Fruit fly (Drosophila melanogaster) whole organism, wandering third instar larva: ENCODE results near the gene dmrt99B.

Experiments
- Abd-B ChIP-seq: fragments of >200 bp; optimal IDR thresholded peaks from 2 replicates; lab custom pipeline; 2017; ENCODE audit warnings: missing biosample characterization, missing genetic modification characterization
- CG32264 ChIP-seq: fragments of 200-800 bp; sonication (Bioruptor generic); optimal IDR thresholded peaks from 2 replicates; lab custom pipeline; 2016; ENCODE audit warnings: missing biosample characterization, missing genetic modification characterization
- CG9705 ChIP-seq: fragments of 200-800 bp; sonication (Bioruptor generic); optimal IDR thresholded peaks from 2 replicates; lab custom pipeline; 2018; ENCODE audit warnings: missing biosample characterization, mild to moderate bottlenecking, missing genetic modification characterization
- CrebA ChIP-seq: fragments of 200-800 bp; sonication (Bioruptor generic); optimal IDR thresholded peaks from 2 replicates; lab custom pipeline; 2016; ENCODE audit warnings: missing biosample characterization, mild to moderate bottlenecking, missing genetic modification characterization, borderline replicate concordance
- Dfd ChIP-seq: fragments of >200 bp; optimal IDR thresholded peaks from 2 replicates; lab custom pipeline; 2017; ENCODE audit warnings: missing biosample characterization, missing genetic modification characterization
- Dif ChIP-seq: fragments of 200-275, 200-300 bp; sonication (Bioruptor generic); optimal IDR thresholded peaks from 2 replicates; lab custom pipeline; 2018; ENCODE audit warnings: missing biosample characterization, missing genetic modification characterization; ENCODE audit not compliant: partially characterized antibody
- GATAd ChIP-seq: sonication (Bioruptor generic); optimal IDR thresholded peaks from 2 replicates; lab custom pipeline; 2016; ENCODE audit warnings: missing biosample characterization, missing genetic modification characterization
- HLH106 ChIP-seq: fragments of 200-800 bp; optimal IDR thresholded peaks from 3 replicates; lab custom pipeline; 2019; ENCODE audit warnings: missing biosample characterization, mild to moderate bottlenecking, missing genetic modification characterization, moderate library complexity
- Hnf4 ChIP-seq: fragments of 200-800 bp; sonication (Bioruptor generic); optimal IDR thresholded peaks from 2 replicates; lab custom pipeline; 2016; ENCODE audit warnings: missing biosample characterization, mild to moderate bottlenecking, missing genetic modification characterization
- Hr78 ChIP-seq: fragments of >200 bp; optimal IDR thresholded peaks from 2 replicates; lab custom pipeline; 2017; ENCODE audit warnings: missing biosample characterization, missing genetic modification characterization
- Hr83 ChIP-seq: fragments of 200-300 bp; sonication (Bioruptor generic); optimal IDR thresholded peaks from 2 replicates; lab custom pipeline; 2016; ENCODE audit warnings: missing biosample characterization, mild to moderate bottlenecking, missing genetic modification characterization, moderate library complexity; ENCODE audit not compliant: poor library complexity, severe bottlenecking
- Jra ChIP-seq: sonication (Bioruptor generic); optimal IDR thresholded peaks from 2 replicates; lab custom pipeline; 2016; ENCODE audit warnings: missing biosample characterization, missing genetic modification characterization
- Myc ChIP-seq: fragments of >200 bp; optimal IDR thresholded peaks from 2 replicates; lab custom pipeline; 2017
- N ChIP-seq: fragments of >200 bp; optimal IDR thresholded peaks from 2 replicates; lab custom pipeline; 2018; ENCODE audit warnings: missing biosample characterization, missing external identifiers, missing genetic modification characterization
- OdsH ChIP-seq: fragments of 200-800 bp; sonication (Bioruptor generic); optimal IDR thresholded peaks from 2 replicates; lab custom pipeline; 2016; ENCODE audit warnings: missing biosample characterization, mild to moderate bottlenecking, missing genetic modification characterization
- Rel ChIP-seq, 2 experiments: fragments of 200-800 bp; sonication (Bioruptor generic) in 1 of 2; optimal IDR thresholded peaks; 2 replicates in 1 of 2; 3 replicates in 1 of 2; lab custom pipeline; 2016 to 2019; ENCODE audit warnings: mild to moderate bottlenecking in 2 of 2, missing biosample characterization in 2 of 2, missing genetic modification characterization in 2 of 2, moderate library complexity in 1 of 2
- Sp1 ChIP-seq: fragments of 200-800 bp; sonication (Bioruptor generic); optimal IDR thresholded peaks from 3 replicates; lab custom pipeline; 2019; ENCODE audit warnings: missing biosample characterization, mild to moderate bottlenecking, missing genetic modification characterization, moderate library complexity
- Vsx2 ChIP-seq: fragments of 200-300, 225-300 bp; sonication (Bioruptor generic); optimal IDR thresholded peaks from 2 replicates; lab custom pipeline; 2018; ENCODE audit warnings: missing biosample characterization, missing genetic modification characterization; ENCODE audit not compliant: partially characterized antibody
- br ChIP-seq: fragments of 200-800 bp; sonication (Bioruptor generic); optimal IDR thresholded peaks from 2 replicates; lab custom pipeline; 2016; ENCODE audit warnings: missing biosample characterization, missing genetic modification characterization
- brk ChIP-seq: fragments of 200-800 bp; sonication (Bioruptor generic); optimal IDR thresholded peaks from 2 replicates; lab custom pipeline; 2016; ENCODE audit warnings: missing biosample characterization, mild to moderate bottlenecking, missing genetic modification characterization
- dl ChIP-seq, 2 experiments: fragments of 175-275, 200-275 bp in 1 of 2; fragments of 200-275 bp in 1 of 2; sonication (Bioruptor generic); optimal IDR thresholded peaks; lab custom pipeline; 2018; ENCODE audit warnings: mild to moderate bottlenecking in 2 of 2, missing biosample characterization in 2 of 2, missing genetic modification characterization in 2 of 2, moderate library complexity in 2 of 2; ENCODE audit not compliant: partially characterized antibody in 2 of 2, insufficient read depth in 1 of 2
- dmrt93B ChIP-seq: fragments of 200-800 bp; sonication (Bioruptor generic); optimal IDR thresholded peaks from 2 replicates; lab custom pipeline; 2018; ENCODE audit warnings: missing biosample characterization, mild to moderate bottlenecking, missing genetic modification characterization
- dsf ChIP-seq: sonication (Bioruptor generic); optimal IDR thresholded peaks from 2 replicates; lab custom pipeline; 2016; ENCODE audit warnings: missing biosample characterization, missing genetic modification characterization, borderline replicate concordance
- ey ChIP-seq: fragments of 200-800 bp; sonication (Bioruptor generic); optimal IDR thresholded peaks from 2 replicates; lab custom pipeline; 2016; ENCODE audit warnings: missing biosample characterization, missing genetic modification characterization
- foxo ChIP-seq, 2 experiments: fragments of 200-800 bp; sonication (Bioruptor generic); optimal IDR thresholded peaks; 2 replicates in 1 of 2; 3 replicates in 1 of 2; lab custom pipeline; 2016 to 2017; ENCODE audit warnings: missing biosample characterization in 2 of 2, missing genetic modification characterization in 2 of 2
- fru ChIP-seq: fragments of 200-800 bp; sonication (Bioruptor generic); optimal IDR thresholded peaks from 3 replicates; lab custom pipeline; 2016; ENCODE audit warnings: missing biosample characterization, mild to moderate bottlenecking, missing genetic modification characterization
- h ChIP-seq: fragments of 200-800 bp; sonication (Bioruptor generic); optimal IDR thresholded peaks from 3 replicates; lab custom pipeline; 2016; ENCODE audit warnings: missing biosample characterization, mild to moderate bottlenecking, missing genetic modification characterization
- jim ChIP-seq: fragments of 175-275, 200-325 bp; sonication (Bioruptor generic); optimal IDR thresholded peaks from 2 replicates; lab custom pipeline; 2016; ENCODE audit warnings: missing biosample characterization, mild to moderate bottlenecking, missing genetic modification characterization
- lola ChIP-seq: fragments of >200 bp; optimal IDR thresholded peaks from 2 replicates; lab custom pipeline; 2017; ENCODE audit warnings: missing biosample characterization, missing genetic modification characterization
- pan ChIP-seq: fragments of >200 bp; optimal IDR thresholded peaks from 2 replicates; lab custom pipeline; 2017
- psq ChIP-seq: fragments of 200-800 bp; sonication (Bioruptor generic); optimal IDR thresholded peaks from 3 replicates; lab custom pipeline; 2017; ENCODE audit warnings: missing biosample characterization, mild to moderate bottlenecking, missing genetic modification characterization, moderate library complexity
- rgr ChIP-seq: fragments of 200-800 bp; sonication (Bioruptor generic); optimal IDR thresholded peaks from 3 replicates; lab custom pipeline; 2016; ENCODE audit warnings: missing biosample characterization, mild to moderate bottlenecking, missing genetic modification characterization
- sage ChIP-seq: fragments of 200-800 bp; sonication (Bioruptor generic); optimal IDR thresholded peaks from 2 replicates; lab custom pipeline; 2016; ENCODE audit warnings: missing biosample characterization, mild to moderate bottlenecking, missing genetic modification characterization
- sv ChIP-seq: fragments of 200-800 bp; sonication (Bioruptor generic); optimal IDR thresholded peaks from 3 replicates; lab custom pipeline; 2016; ENCODE audit warnings: missing biosample characterization, missing genetic modification characterization
- tai ChIP-seq: sonication (Bioruptor generic); optimal IDR thresholded peaks from 2 replicates; lab custom pipeline; 2016; ENCODE audit warnings: missing biosample characterization, missing genetic modification characterization
- usp ChIP-seq: fragments of >200 bp; optimal IDR thresholded peaks from 2 replicates; lab custom pipeline; 2017; ENCODE audit warnings: missing biosample characterization, missing genetic modification characterization
- woc ChIP-seq: sonication (Bioruptor generic); optimal IDR thresholded peaks from 2 replicates; lab custom pipeline; 2016; ENCODE audit warnings: missing biosample characterization, mild to moderate bottlenecking, missing genetic modification characterization

dmrt99B gene

DNA sequence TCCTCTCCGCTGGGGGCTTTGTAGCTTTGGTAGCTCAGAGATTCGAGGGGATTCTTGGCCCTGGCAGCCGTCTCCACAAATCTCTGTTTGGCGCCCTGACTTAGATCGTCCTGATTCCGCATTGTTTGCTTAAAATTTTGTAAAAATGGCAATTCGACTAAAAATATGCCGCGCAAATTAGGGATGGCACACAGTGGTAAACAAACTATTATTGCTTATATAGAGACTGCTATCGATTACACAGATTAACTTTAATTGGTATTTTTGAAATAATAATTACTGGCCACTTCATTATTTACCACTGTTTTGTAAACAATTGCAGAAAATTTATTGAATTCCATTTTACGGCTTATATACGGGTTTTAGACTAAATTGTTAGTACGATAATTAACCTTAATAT lies 32.4 kb downstream of the dmrt99B start, which contains the start of the genes Naa40 and CG18731:
Gene Naa40, minus strand, starts transcription at position 206 of the 400 bp plus-strand sequence.
Gene CG18731, plus strand, starts transcription at position 283 of the 400 bp plus-strand sequence.
- TF ChIP-seq Hr78: no peak
- no peak for TF ChIP-seq Dif (GFP tag; lab: Kevin White, UChicago)
- no peak for TF ChIP-seq psq (GFP tag; lab: Kevin White, UChicago)
- TF ChIP-seq ey: no peak
- no peak for TF ChIP-seq Hnf4
- no peak for TF ChIP-seq br
- no peak for TF ChIP-seq N
- no peak for TF ChIP-seq lola (GFP tag; lab: Kevin White, UChicago)
- TF ChIP-seq Dfd (GFP tag; lab: Kevin White, UChicago): no peak
- no peak for TF ChIP-seq foxo (GFP tag; optimal IDR thresholded peaks at IDR 0.05; lab: Kevin White, UChicago)
- no peak for TF ChIP-seq sv
- TF ChIP-seq HLH106: no peak
- no peak for TF ChIP-seq Vsx2 (GFP tag; lab: Kevin White, UChicago)
- TF ChIP-seq fru (GFP tag; lab: Kevin White, UChicago): no peak
- TF ChIP-seq jim (GFP tag; lab: Kevin White, UChicago): no peak
- TF ChIP-seq GATAd (GFP tag; lab: Kevin White, UChicago): no peak
- no peak for TF ChIP-seq dsf (GFP tag; lab: Kevin White, UChicago)

- TF ChIP-seq CG9705 (no peak), CrebA (GFP tag; lab: Kevin White, UChicago) (no peak), HLH106 (peak; percentile 31), Hr78 (no peak), rgr (GFP tag; lab: Kevin White, UChicago) (peak; percentile 11), psq (GFP tag; lab: Kevin White, UChicago) (no peak), OdsH (peak; percentile 2), Hnf4 (peak; percentile 82), foxo (GFP tag; optimal IDR thresholded peaks at IDR 0.05; lab: Kevin White, UChicago) (peak in 1 of 2 experiments; percentile 19), Dif (GFP tag; lab: Kevin White, UChicago) (no peak), GATAd (GFP tag; lab: Kevin White, UChicago) (peak; percentile 2)
Observed at dm6 chr3R:29725577-29726240, 33.3 kb downstream of the dmrt99B start, which contains the start of gene Kul. Gene Kul (plus strand): TSS chr3R:29725830.

- TF ChIP-seq Rel (GFP tag; optimal IDR thresholded peaks at IDR 0.05; lab: Kevin White, UChicago) (no peak), Rel (tag; optimal IDR thresholded peaks at IDR 0.05; lab: Kevin White, UChicago) (peak; percentile 82), usp (GFP tag; lab: Kevin White, UChicago) (no peak)
Observed at dm6 chr3R:29726277-29726676, 33.9 kb downstream of the dmrt99B start.

DNA sequence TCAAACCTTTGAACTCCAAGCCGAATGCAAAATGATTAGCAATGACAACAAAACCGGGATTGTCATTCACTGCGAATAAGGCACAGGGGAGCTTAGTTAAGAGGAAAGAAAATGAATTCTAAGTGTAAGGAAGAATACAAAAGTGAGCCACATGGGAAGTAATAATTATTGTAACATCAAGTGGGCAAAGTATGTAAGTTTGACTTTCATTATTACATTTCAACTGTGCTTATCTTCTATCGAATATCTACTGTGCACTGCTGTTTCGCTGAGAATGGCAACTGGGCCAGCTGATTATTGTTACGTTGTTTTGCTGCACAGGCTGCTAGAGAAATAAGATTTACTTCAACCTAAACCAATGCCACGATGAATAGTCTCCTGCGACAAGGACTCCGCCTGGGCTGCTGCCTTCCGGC lies 44.3 kb downstream of the dmrt99B start, which contains the start of the genes CG7601 and CIA30:
Gene CG7601, minus strand, starts transcription at position 68 of the 416 bp plus-strand sequence.
Gene CIA30, plus strand, starts transcription at position 288 of the 416 bp plus-strand sequence.
- no peak for TF ChIP-seq N
- peak; percentile 99 for TF ChIP-seq fru (GFP tag; lab: Kevin White, UChicago)
- peak; percentile 99 for TF ChIP-seq dmrt93B
- peak; percentile 98 for TF ChIP-seq sv
- peak; percentile 96 for TF ChIP-seq sage (GFP tag; lab: Kevin White, UChicago)
- peak; percentile 96 for TF ChIP-seq jim (GFP tag; lab: Kevin White, UChicago)
- peak; percentile 96 to 99 for TF ChIP-seq foxo (GFP tag; optimal IDR thresholded peaks at IDR 0.05; lab: Kevin White, UChicago)
- TF ChIP-seq Dif (GFP tag; lab: Kevin White, UChicago): no peak
- TF ChIP-seq Hr78: no peak
- peak; percentile 98 for TF ChIP-seq Sp1 (GFP tag; lab: Kevin White, UChicago)
- TF ChIP-seq usp (GFP tag; lab: Kevin White, UChicago): no peak
- peak; percentile 94 for TF ChIP-seq GATAd (GFP tag; lab: Kevin White, UChicago)
- peak; percentile 99 for TF ChIP-seq rgr (GFP tag; lab: Kevin White, UChicago)
- peak; percentile 95 for TF ChIP-seq dsf (GFP tag; lab: Kevin White, UChicago)
- TF ChIP-seq HLH106: peak; percentile 99
- peak; percentile 98 for TF ChIP-seq CG32264 (GFP tag; lab: Kevin White, UChicago)
- peak; percentile 99 for TF ChIP-seq CG9705
- peak; percentile 99 for TF ChIP-seq h (GFP tag; lab: Kevin White, UChicago)
- no peak for TF ChIP-seq pan
- peak; percentile 98 for TF ChIP-seq Dfd (GFP tag; lab: Kevin White, UChicago)
- peak; percentile 98 for TF ChIP-seq OdsH
- peak; percentile 99 for TF ChIP-seq ey
- no peak for TF ChIP-seq lola (GFP tag; lab: Kevin White, UChicago)
- TF ChIP-seq dl (GFP tag; optimal IDR thresholded peaks at IDR 0.05; lab: Kevin White, UChicago; ENCODE audit: insufficient read depth in 1 of 2, partially characterized antibody in 2 of 2): no peak
- no peak for TF ChIP-seq CrebA (GFP tag; lab: Kevin White, UChicago)
- peak; percentile 98 for TF ChIP-seq Hr83 (GFP tag; lab: Kevin White, UChicago)
- no peak for TF ChIP-seq brk (GFP tag; lab: Kevin White, UChicago)
- TF ChIP-seq Vsx2 (GFP tag; lab: Kevin White, UChicago): no peak
- TF ChIP-seq Myc (lab: Kevin White, UChicago): no peak
- TF ChIP-seq tai (GFP tag; lab: Kevin White, UChicago): no peak
- peak; percentile 99 for TF ChIP-seq Hnf4
- peak; percentile 96 for TF ChIP-seq psq (GFP tag; lab: Kevin White, UChicago)
- TF ChIP-seq Rel (GFP tag; optimal IDR thresholded peaks at IDR 0.05; lab: Kevin White, UChicago): peak; percentile 85
- peak; percentile 93 for TF ChIP-seq Rel (tag; optimal IDR thresholded peaks at IDR 0.05; lab: Kevin White, UChicago)
- TF ChIP-seq Jra (GFP tag; lab: Kevin White, UChicago): peak; percentile 98
- TF ChIP-seq woc (GFP tag; lab: Kevin White, UChicago): peak; percentile 100
- TF ChIP-seq br: peak; percentile 99
- TF ChIP-seq Abd-B (GFP tag; lab: Kevin White, UChicago): no peak
